3 fruit fly cellular contexts compared by ENCODE assay signal in the genomic region with DNA sequence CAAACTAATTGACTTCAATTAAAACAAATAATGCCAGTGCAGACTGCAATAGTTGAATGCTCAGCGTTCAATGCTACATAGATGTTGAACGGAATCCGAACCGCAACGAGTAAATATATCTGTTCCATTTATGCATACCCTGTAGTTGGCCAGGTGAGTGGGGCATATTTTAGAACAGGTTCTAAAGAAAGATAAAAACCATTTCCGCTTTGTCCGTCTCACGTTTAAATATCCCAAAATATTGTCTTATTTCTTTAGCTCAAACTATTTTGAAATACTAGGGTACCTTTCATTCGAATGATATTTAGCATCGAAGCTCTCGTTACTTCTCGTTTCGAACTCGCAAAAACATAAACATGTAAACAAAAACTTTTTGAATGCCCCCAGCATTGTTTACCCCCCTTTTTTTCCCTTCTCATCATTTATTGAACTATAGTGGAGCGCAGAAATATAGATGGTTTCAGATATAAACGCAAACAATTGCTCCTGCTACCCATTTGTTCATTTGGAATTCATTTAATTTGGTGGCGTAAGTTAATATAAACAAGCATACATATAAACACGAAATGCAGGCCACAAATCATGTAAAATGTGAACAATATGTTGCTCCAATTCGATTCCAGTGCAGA.
TF ChIP-seq lines count a peak whose summit lies in the region.

No protein-coding gene starts in this region.

- TF ChIP-seq CTCF in whole organism, embryonic (GFP tag; optimal IDR thresholded peaks at IDR 0.05; lab: Kevin White, UChicago), result no peak

TF ChIP-seq in whole organism, embryonic, 481 proteins besides CTCF, POLR2A, EP300 and RAD21 (continues in another document):
- TF ChIP-seq CG1603 (tag; optimal IDR thresholded peaks at IDR 0.05; lab: Kevin White, UChicago), result peak; percentile 61
- no peak for TF ChIP-seq CG3847 (GFP tag; IDR thresholded peaks at IDR 0.05; lab: Robert Waterston, UW)
- peak; percentile 56 for TF ChIP-seq CG15601 (tag; optimal IDR thresholded peaks at IDR 0.05; lab: Kevin White, UChicago)
- TF ChIP-seq h (optimal IDR thresholded peaks at IDR 0.05; lab: Kevin White, UChicago), result no peak
- TF ChIP-seq CG13894 (tag; optimal IDR thresholded peaks at IDR 0.05; lab: Kevin White, UChicago), result no peak
- TF ChIP-seq CG2120 (GFP tag; optimal IDR thresholded peaks at IDR 0.05; lab: Kevin White, UChicago), result peak; percentile 27
- TF ChIP-seq CG30431 (GFP tag; optimal IDR thresholded peaks at IDR 0.05; lab: Kevin White, UChicago), result no peak
- no peak for TF ChIP-seq nau (GFP tag; optimal IDR thresholded peaks at IDR 0.05; lab: Kevin White, UChicago)
- peak; percentile 26 for TF ChIP-seq NfI (GFP tag; optimal IDR thresholded peaks at IDR 0.05; lab: Kevin White, UChicago)
- peak; percentile 50 for TF ChIP-seq H2.0 (GFP tag; IDR thresholded peaks at IDR 0.05; lab: Robert Waterston, UW)
- no peak for TF ChIP-seq CG33557 (GFP tag; optimal IDR thresholded peaks at IDR 0.05; lab: Kevin White, UChicago)
- TF ChIP-seq al (GFP tag; IDR thresholded peaks at IDR 0.05; lab: Robert Waterston, UW), result peak; percentile 23; the same call in 1 of the 2 replicates
- peak in 1 of 2 experiments; percentile 38 for TF ChIP-seq Hr51 (GFP tag; optimal IDR thresholded peaks at IDR 0.05; lab: Kevin White, UChicago)
- no peak for TF ChIP-seq sima (GFP tag; optimal IDR thresholded peaks at IDR 0.05; lab: Kevin White, UChicago)
- TF ChIP-seq CG18619 (GFP tag; optimal IDR thresholded peaks at IDR 0.05; lab: Kevin White, UChicago), result no peak
- TF ChIP-seq mld (GFP tag; IDR thresholded peaks at IDR 0.05; lab: Robert Waterston, UW; ENCODE audit: partially characterized antibody), result no peak
- no peak for TF ChIP-seq Hmr (GFP tag; optimal IDR thresholded peaks at IDR 0.05; lab: Kevin White, UChicago)
- TF ChIP-seq CG10979 (tag; optimal IDR thresholded peaks at IDR 0.05; lab: Kevin White, UChicago), result peak; percentile 20
- no peak for TF ChIP-seq onecut (GFP tag; IDR thresholded peaks at IDR 0.05; lab: Robert Waterston, UW)
- 0 out of 3 replicates have a peak, but pooled peaks have one; percentile 26 for TF ChIP-seq ase (GFP tag; IDR thresholded peaks at IDR 0.05; lab: Robert Waterston, UW)
- no peak for TF ChIP-seq jumu (GFP tag; optimal IDR thresholded peaks at IDR 0.05; lab: Kevin White, UChicago)
- no peak for TF ChIP-seq en (GFP tag; optimal IDR thresholded peaks at IDR 0.05; lab: Kevin White, UChicago)
- peak; percentile 52 for TF ChIP-seq Ptx1 (GFP tag; IDR thresholded peaks at IDR 0.05; lab: Robert Waterston, UW)
- TF ChIP-seq CG11093 (GFP tag; IDR thresholded peaks at IDR 0.05; lab: Robert Waterston, UW), result no peak
- TF ChIP-seq Myb (GFP tag; optimal IDR thresholded peaks at IDR 0.05; lab: Kevin White, UChicago), result no peak
- TF ChIP-seq Ada2b (GFP tag; IDR thresholded peaks at IDR 0.05; lab: Robert Waterston, UW), result peak; percentile 34; the same call in 1 of the 2 replicates
- no peak for TF ChIP-seq Sin3A (optimal IDR thresholded peaks at IDR 0.05; lab: Kevin White, UChicago)
- TF ChIP-seq ATbp (GFP tag; optimal IDR thresholded peaks at IDR 0.05; lab: Kevin White, UChicago), result peak; percentile 5

TF ChIP-seq in whole organism, prepupa, 60 proteins besides CTCF, POLR2A, EP300 and RAD21:
- TF ChIP-seq Lpt (GFP tag; optimal IDR thresholded peaks at IDR 0.05; lab: Kevin White, UChicago), result no peak
- peak; percentile 9 for TF ChIP-seq topi (GFP tag; optimal IDR thresholded peaks at IDR 0.05; lab: Kevin White, UChicago)
- peak; percentile 22 for TF ChIP-seq cyc (GFP tag; optimal IDR thresholded peaks at IDR 0.05; lab: Kevin White, UChicago)
- TF ChIP-seq CG11294 (GFP tag; IDR thresholded peaks at IDR 0.05; lab: Robert Waterston, UW), result peak; percentile 43; the same call in 1 of the 2 replicates
- peak; percentile 77 for TF ChIP-seq CG6163 (GFP tag; IDR thresholded peaks at IDR 0.05; lab: Robert Waterston, UW)
- 0 out of 2 replicates have a peak, but pooled peaks have one; percentile 20 for TF ChIP-seq Gug (GFP tag; IDR thresholded peaks at IDR 0.05; lab: Robert Waterston, UW)
- TF ChIP-seq CG15336 (GFP tag; IDR thresholded peaks at IDR 0.05; lab: Robert Waterston, UW), result peak; percentile 64
- TF ChIP-seq CG3919 (GFP tag; optimal IDR thresholded peaks at IDR 0.05; lab: Kevin White, UChicago), result peak; percentile 20
- TF ChIP-seq CG10631 (GFP tag; optimal IDR thresholded peaks at IDR 0.05; lab: Kevin White, UChicago), result peak; percentile 23
- TF ChIP-seq Hr39 (GFP tag; optimal IDR thresholded peaks at IDR 0.05; lab: Kevin White, UChicago), result peak; percentile 33
- TF ChIP-seq Met (GFP tag; optimal IDR thresholded peaks at IDR 0.05; lab: Kevin White, UChicago), result peak; percentile 28
- TF ChIP-seq Eip78C (GFP tag; lab: Kevin White, UChicago), result peak; percentile 67
- peak; percentile 38 for TF ChIP-seq CG32006 (GFP tag; optimal IDR thresholded peaks at IDR 0.05; lab: Kevin White, UChicago)
- no peak for TF ChIP-seq lz (GFP tag; optimal IDR thresholded peaks at IDR 0.05; lab: Kevin White, UChicago)
- TF ChIP-seq achi (GFP tag; optimal IDR thresholded peaks at IDR 0.05; lab: Kevin White, UChicago), result peak; percentile 24
- TF ChIP-seq CG6808 (GFP tag; optimal IDR thresholded peaks at IDR 0.05; lab: Kevin White, UChicago), result no peak
- TF ChIP-seq OdsH (GFP tag; optimal IDR thresholded peaks at IDR 0.05; lab: Kevin White, UChicago), result peak; percentile 46
- TF ChIP-seq eg (GFP tag; IDR thresholded peaks at IDR 0.05; lab: Robert Waterston, UW), result peak; percentile 79
- peak; percentile 47; the same call in 2 of the 3 replicates for TF ChIP-seq CG8119 (GFP tag; IDR thresholded peaks at IDR 0.05; lab: Robert Waterston, UW)
- TF ChIP-seq Sox14 (GFP tag; optimal IDR thresholded peaks at IDR 0.05; lab: Kevin White, UChicago), result peak; percentile 4
- no peak for TF ChIP-seq Eip93F (GFP tag; optimal IDR thresholded peaks at IDR 0.05; lab: Kevin White, UChicago)
- peak; percentile 37 for TF ChIP-seq pdm3 (GFP tag; optimal IDR thresholded peaks at IDR 0.05; lab: Kevin White, UChicago)
- TF ChIP-seq svp (GFP tag; lab: Kevin White, UChicago), result peak; percentile 20
- TF ChIP-seq acj6 (GFP tag; optimal IDR thresholded peaks at IDR 0.05; lab: Kevin White, UChicago), result peak; percentile 33
- TF ChIP-seq Ets96B (tag; optimal IDR thresholded peaks at IDR 0.05; lab: Kevin White, UChicago), result peak; percentile 0
- no peak for TF ChIP-seq CG34406 (GFP tag; optimal IDR thresholded peaks at IDR 0.05; lab: Kevin White, UChicago)
- TF ChIP-seq Hr4 (GFP tag; optimal IDR thresholded peaks at IDR 0.05; lab: Kevin White, UChicago), result peak; percentile 9
- TF ChIP-seq Sox102F (GFP tag; optimal IDR thresholded peaks at IDR 0.05; lab: Kevin White, UChicago), result peak; percentile 10
- no peak for TF ChIP-seq CG6854 (GFP tag; optimal IDR thresholded peaks at IDR 0.05; lab: Kevin White, UChicago)

TF ChIP-seq in whole organism, pupa, 21 proteins besides CTCF, POLR2A, EP300 and RAD21:
- TF ChIP-seq CG17806 (tag; optimal IDR thresholded peaks at IDR 0.05; lab: Kevin White, UChicago), result peak; percentile 0
- peak; percentile 15 for TF ChIP-seq CG8301 (tag; optimal IDR thresholded peaks at IDR 0.05; lab: Kevin White, UChicago)
- TF ChIP-seq EcR (GFP tag; optimal IDR thresholded peaks at IDR 0.05; lab: Kevin White, UChicago), result no peak
- TF ChIP-seq rn (GFP tag; IDR thresholded peaks at IDR 0.05; lab: Robert Waterston, UW), result 0 out of 2 replicates have a peak, but pooled peaks have one; percentile 7
- TF ChIP-seq CG8159 (tag; optimal IDR thresholded peaks at IDR 0.05; lab: Kevin White, UChicago), result no peak
- TF ChIP-seq D1 (tag; optimal IDR thresholded peaks at IDR 0.05; lab: Kevin White, UChicago), result no peak
- TF ChIP-seq CG32121 (GFP tag; IDR thresholded peaks at IDR 0.05; lab: Robert Waterston, UW), result peak; percentile 60
- TF ChIP-seq Pif1B (GFP tag; optimal IDR thresholded peaks at IDR 0.05; lab: Kevin White, UChicago), result no peak
- peak; percentile 28 for TF ChIP-seq CG14655 (GFP tag; optimal IDR thresholded peaks at IDR 0.05; lab: Kevin White, UChicago)
- TF ChIP-seq fd96Ca (GFP tag; IDR thresholded peaks at IDR 0.05; lab: Robert Waterston, UW), result peak; percentile 70
- TF ChIP-seq CG9948 (tag; optimal IDR thresholded peaks at IDR 0.05; lab: Kevin White, UChicago), result no peak
- no peak for TF ChIP-seq CG13204 (GFP tag; optimal IDR thresholded peaks at IDR 0.05; lab: Kevin White, UChicago)
- peak; percentile 54 for TF ChIP-seq Ets98B (GFP tag; IDR thresholded peaks at IDR 0.05; lab: Robert Waterston, UW)
- TF ChIP-seq CG4496 (GFP tag; IDR thresholded peaks at IDR 0.05; lab: Robert Waterston, UW), result peak; percentile 60; the same call in 2 of the 3 replicates
- no peak for TF ChIP-seq CG34367 (tag; optimal IDR thresholded peaks at IDR 0.05; lab: Kevin White, UChicago)
- TF ChIP-seq CG10348 (GFP tag; IDR thresholded peaks at IDR 0.05; lab: Robert Waterston, UW), result no peak
- TF ChIP-seq CG15710 (tag; optimal IDR thresholded peaks at IDR 0.05; lab: Kevin White, UChicago), result no peak
- TF ChIP-seq Pif1A (GFP tag; optimal IDR thresholded peaks at IDR 0.05; lab: Kevin White, UChicago), result peak; percentile 26
- no peak for TF ChIP-seq gl (tag; optimal IDR thresholded peaks at IDR 0.05; lab: Kevin White, UChicago)
TF ChIP-seq in whole organism, pupa: peak in this region for 9.

Comparison
In these comparisons a context has a peak if more than half of its experiments do, and no peak if none do; other contexts are left out.
1. Of the 7 proteins assayed by ChIP-seq in both whole organism, embryonic and whole organism, prepupa: peak only in whole organism, embryonic: Blimp-1; only in whole organism, prepupa: Gug and Hr39; in both: Sox102F; in neither: 3.